Worm (Caenorhabditis elegans): ENCODE data around the gene kbp-3.

The kbp-3 gene

DNA sequence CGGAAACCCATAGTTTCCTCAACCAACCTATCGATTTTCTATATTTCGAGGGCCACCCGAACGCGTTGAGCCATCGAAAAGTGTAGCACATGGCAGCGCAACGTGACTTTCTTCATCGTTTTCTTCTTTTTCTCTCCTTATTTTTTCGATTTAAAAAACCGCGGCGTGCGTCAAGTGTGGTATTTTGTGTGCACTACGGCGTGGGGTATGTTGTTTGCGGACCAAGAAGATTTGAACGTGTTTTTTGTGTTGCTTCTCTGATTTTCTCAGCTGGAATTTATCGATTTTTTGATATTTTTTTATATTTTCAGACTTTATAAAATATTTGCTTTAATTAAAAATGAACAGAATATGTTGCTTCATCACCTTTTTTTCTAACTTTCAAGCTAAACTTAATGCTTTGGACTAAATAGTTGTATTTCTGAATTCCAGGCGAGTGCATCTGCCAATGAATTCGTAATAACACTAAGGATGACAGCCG, 31.9 kb downstream of the kbp-3 start, which contains the start of the genes agl-1 and pfs-2 (continued):
- TF ChIP-seq nhr-67 (tag; optimal IDR thresholded peaks at IDR 0.05) (no peak), nhr-76 (tag; optimal IDR thresholded peaks at IDR 0.05) (no peak), ceh-28 (tag; optimal IDR thresholded peaks at IDR 0.05) (peak; percentile 76), elt-3 (tag; optimal IDR thresholded peaks at IDR 0.05) (no peak), skn-1 (tag; optimal IDR thresholded peaks at IDR 0.05) (no peak), lsy-12 (tag; optimal IDR thresholded peaks at IDR 0.05) (no peak), hmg-11 (tag; optimal IDR thresholded peaks at IDR 0.05) (peak; percentile 82), jun-1 (tag; optimal IDR thresholded peaks at IDR 0.05) (no peak), zag-1 (tag; optimal IDR thresholded peaks at IDR 0.05) (peak; percentile 4), mml-1 (tag; optimal IDR thresholded peaks at IDR 0.05) (no peak), egl-27 (tag; optimal IDR thresholded peaks at IDR 0.05) (no peak)

DNA sequence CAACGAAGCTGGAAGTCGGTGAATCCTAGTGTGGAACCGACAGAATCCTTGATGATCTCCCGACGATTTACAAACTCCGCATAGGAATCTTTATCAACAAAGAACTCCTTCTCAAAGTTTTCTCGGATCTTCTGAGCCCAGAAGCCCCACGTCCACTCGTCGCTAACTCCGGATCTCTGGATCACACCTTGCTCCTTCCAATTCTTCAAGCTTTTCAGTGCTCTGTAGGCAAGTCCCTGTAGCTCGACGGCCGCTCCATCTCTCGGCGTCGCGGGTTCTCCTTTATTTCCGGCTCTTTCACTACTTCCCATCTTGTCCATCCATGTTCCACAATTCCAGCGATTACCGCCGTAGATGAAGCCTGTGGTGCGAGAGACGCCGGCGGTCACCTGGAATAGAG, 38.5 kb downstream of the kbp-3 start:
- TF ChIP-seq ZK546.5 (tag; optimal IDR thresholded peaks at IDR 0.05) (no peak), fos-1 (tag; optimal IDR thresholded peaks at IDR 0.05) (no peak), lin-15B (tag; optimal IDR thresholded peaks at IDR 0.05) (no peak)

DNA sequence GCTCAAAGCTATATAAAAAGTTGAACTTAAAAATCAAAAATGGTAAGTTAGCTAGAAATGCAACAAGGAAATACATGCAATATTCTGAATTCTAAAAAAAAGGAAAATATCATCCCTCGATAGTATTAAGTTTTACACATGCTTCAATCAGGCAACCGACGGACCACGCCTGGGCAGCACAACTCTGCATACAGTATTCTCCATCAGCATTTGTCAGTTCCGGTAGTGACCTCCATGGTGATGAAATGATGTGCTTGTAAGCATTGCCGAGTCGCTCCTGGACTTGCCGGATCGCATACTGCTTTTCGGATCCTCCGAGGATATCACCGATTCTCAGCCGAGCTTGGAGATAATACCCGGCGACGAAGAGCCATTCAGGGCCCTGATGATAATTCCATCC, 39.1 kb downstream of the kbp-3 start:
- TF ChIP-seq nhr-77 (tag; optimal IDR thresholded peaks at IDR 0.05) (no peak), nhr-76 (tag; optimal IDR thresholded peaks at IDR 0.05) (no peak), mml-1 (tag; optimal IDR thresholded peaks at IDR 0.05) (no peak), ama-1 (optimal IDR thresholded peaks at IDR 0.05) (peak; percentile 72), nhr-67 (tag; optimal IDR thresholded peaks at IDR 0.05) (no peak), unc-39 (tag; optimal IDR thresholded peaks at IDR 0.05) (no peak), snpc-4 (tag; optimal IDR thresholded peaks at IDR 0.05) (no peak), nhr-25 (tag; optimal IDR thresholded peaks at IDR 0.05) (peak; percentile 40), mdl-1 (tag; optimal IDR thresholded peaks at IDR 0.05) (no peak), lsy-12 (tag; optimal IDR thresholded peaks at IDR 0.05) (no peak), eor-1 (tag; optimal IDR thresholded peaks at IDR 0.05) (no peak), ztf-11 (tag; optimal IDR thresholded peaks at IDR 0.05) (no peak), nhr-11 (tag; optimal IDR thresholded peaks at IDR 0.05) (no peak), ceh-28 (tag; optimal IDR thresholded peaks at IDR 0.05) (no peak), ztf-4 (tag; optimal IDR thresholded peaks at IDR 0.05) (no peak), ceh-82 (tag; optimal IDR thresholded peaks at IDR 0.05) (no peak)

DNA sequence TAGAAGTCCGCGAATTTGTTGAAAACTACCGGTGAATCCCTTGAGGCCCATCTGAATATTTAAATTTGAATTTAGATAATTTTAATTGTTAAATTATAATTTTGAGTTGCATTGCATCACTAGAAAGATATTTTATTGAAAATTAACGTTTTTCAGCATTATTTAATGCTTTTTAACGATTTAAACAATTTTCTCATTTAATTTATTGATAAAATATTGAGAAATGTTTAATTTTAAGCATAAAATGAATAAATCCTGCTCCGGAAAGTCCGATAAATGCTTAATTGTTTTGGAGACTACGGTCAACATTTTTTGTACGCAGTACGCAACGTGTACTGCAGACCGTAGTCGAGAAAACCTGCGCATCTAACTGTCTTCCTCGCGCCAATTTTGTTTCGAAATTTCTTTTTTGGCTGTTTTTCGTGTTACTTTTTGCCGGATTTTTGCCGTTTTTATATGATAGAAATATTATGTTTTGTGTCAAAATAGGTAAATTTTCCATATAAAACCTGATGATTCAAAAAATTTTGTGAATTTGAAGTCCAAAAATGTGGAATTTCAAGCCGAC, 40.4 kb downstream of the kbp-3 start, which contains the start of the genes Y54G11A.17, lin-7 and elof-1:
Gene Y54G11A.17, minus strand, starts transcription at position 51 of the 568 bp plus-strand sequence.
Gene lin-7, minus strand, starts transcription at position 51 of the 568 bp plus-strand sequence.
Gene elof-1, plus strand, starts transcription at position 383 of the 568 bp plus-strand sequence.
- TF ChIP-seq ceh-82 (tag; optimal IDR thresholded peaks at IDR 0.05), result no peak
- TF ChIP-seq nhr-28 (tag; optimal IDR thresholded peaks at IDR 0.05), result no peak
- TF ChIP-seq unc-62 (GFP tag; optimal IDR thresholded peaks at IDR 0.05), result no peak
- peak; percentile 98 for TF ChIP-seq lin-39 (tag; optimal IDR thresholded peaks at IDR 0.05)
- peak; percentile 55 for TF ChIP-seq nhr-77 (tag; optimal IDR thresholded peaks at IDR 0.05)
- TF ChIP-seq elt-2 (tag; optimal IDR thresholded peaks at IDR 0.05), result peak; percentile 46
- TF ChIP-seq tbx-2 (tag; optimal IDR thresholded peaks at IDR 0.05), result peak; percentile 23
- no peak for TF ChIP-seq eor-1 (tag; optimal IDR thresholded peaks at IDR 0.05)
- no peak for TF ChIP-seq ceh-16 (tag; optimal IDR thresholded peaks at IDR 0.05)
- TF ChIP-seq ztf-4 (tag; optimal IDR thresholded peaks at IDR 0.05), result no peak
- peak; percentile 92 for TF ChIP-seq ama-1 (optimal IDR thresholded peaks at IDR 0.05)
- TF ChIP-seq sea-2 (GFP tag; optimal IDR thresholded peaks at IDR 0.05), result no peak
- peak; percentile 92 for TF ChIP-seq hmg-11 (tag; optimal IDR thresholded peaks at IDR 0.05)
- TF ChIP-seq nhr-12 (tag; optimal IDR thresholded peaks at IDR 0.05), result no peak
- TF ChIP-seq lin-15B (tag; optimal IDR thresholded peaks at IDR 0.05), result peak; percentile 92
- TF ChIP-seq ZK546.5 (tag; optimal IDR thresholded peaks at IDR 0.05), result peak; percentile 85
- TF ChIP-seq aly-2 (tag; optimal IDR thresholded peaks at IDR 0.05), result no peak
- peak; percentile 95 for TF ChIP-seq pha-4 (tag; optimal IDR thresholded peaks at IDR 0.05)
- TF ChIP-seq elt-1 (tag; optimal IDR thresholded peaks at IDR 0.05), result no peak
- TF ChIP-seq nhr-25 (tag; optimal IDR thresholded peaks at IDR 0.05), result peak; percentile 81
- no peak for TF ChIP-seq mdl-1 (tag; optimal IDR thresholded peaks at IDR 0.05)
- no peak for TF ChIP-seq nhr-11 (tag; optimal IDR thresholded peaks at IDR 0.05)
- TF ChIP-seq daf-12 (tag; optimal IDR thresholded peaks at IDR 0.05), result no peak
- no peak for TF ChIP-seq nhr-237 (tag; optimal IDR thresholded peaks at IDR 0.05)
- no peak for TF ChIP-seq fos-1 (tag; optimal IDR thresholded peaks at IDR 0.05)
- TF ChIP-seq ceh-28 (tag; optimal IDR thresholded peaks at IDR 0.05), result peak; percentile 31
- no peak for TF ChIP-seq unc-39 (tag; optimal IDR thresholded peaks at IDR 0.05)
- peak; percentile 77 for TF ChIP-seq skn-1 (tag; optimal IDR thresholded peaks at IDR 0.05)
- peak; percentile 88 for TF ChIP-seq nhr-23 (tag; optimal IDR thresholded peaks at IDR 0.05)
- TF ChIP-seq snpc-4 (tag; optimal IDR thresholded peaks at IDR 0.05), result peak; percentile 91
- TF ChIP-seq fkh-10 (GFP tag; optimal IDR thresholded peaks at IDR 0.05), result peak; percentile 63
- TF ChIP-seq egl-5 (tag; optimal IDR thresholded peaks at IDR 0.05), result peak; percentile 97
- peak; percentile 99 for TF ChIP-seq nfya-1 (tag; optimal IDR thresholded peaks at IDR 0.05; ENCODE audit: insufficient read depth)
- no peak for TF ChIP-seq fkh-2 (tag; optimal IDR thresholded peaks at IDR 0.05)
- TF ChIP-seq R02D3.7 (tag; optimal IDR thresholded peaks at IDR 0.05), result peak; percentile 32
- peak; percentile 51 for TF ChIP-seq nhr-43 (tag; optimal IDR thresholded peaks at IDR 0.05; ENCODE audit: poor library complexity, severe bottlenecking)
- TF ChIP-seq lsy-12 (tag; optimal IDR thresholded peaks at IDR 0.05), result peak; percentile 78
- no peak for TF ChIP-seq ztf-11 (tag; optimal IDR thresholded peaks at IDR 0.05)
